Fruit fly (Drosophila melanogaster) whole organism, embryonic: ENCODE results near the gene Syt12.

Source experiments
- Ada2b ChIP-seq: fragments of 200-800 bp; sonication (Bioruptor generic); IDR thresholded peaks from 2 replicates; pipeline ENCODE4 v1.3.6; 2022; ENCODE audit warnings: missing biosample characterization, missing genetic modification characterization
- Atf6 ChIP-seq: fragments of 200-800 bp; sonication (Bioruptor generic); IDR thresholded peaks from 2 replicates; pipeline ENCODE4 v1.3.6; 2022; ENCODE audit warnings: missing biosample characterization, missing genetic modification characterization
- BtbVII ChIP-seq: fragments of 200-800 bp; sonication (Bioruptor generic); optimal IDR thresholded peaks from 3 replicates; lab custom pipeline; 2017; ENCODE audit warnings: missing biosample characterization, mild to moderate bottlenecking, missing genetic modification characterization
- CG10321 ChIP-seq: fragments of 200-800 bp; sonication (Bioruptor generic); IDR thresholded peaks from 2 replicates; pipeline ENCODE4 v1.3.6; 2022; ENCODE audit warnings: missing biosample characterization, missing genetic modification characterization
- CG10543 ChIP-seq: fragments of 200-800 bp; sonication (Bioruptor generic); optimal IDR thresholded peaks from 3 replicates; lab custom pipeline; 2017; ENCODE audit warnings: missing biosample characterization, mild to moderate bottlenecking, missing genetic modification characterization, moderate library complexity
- CG11504 ChIP-seq: fragments of 200-800 bp; sonication (Bioruptor generic); optimal IDR thresholded peaks from 3 replicates; lab custom pipeline; 2019; ENCODE audit warnings: missing biosample characterization, mild to moderate bottlenecking, missing genetic modification characterization, moderate library complexity
- CG12104 ChIP-seq: fragments of 200-800 bp; sonication (Bioruptor generic); optimal IDR thresholded peaks from 3 replicates; lab custom pipeline; 2016; ENCODE audit warnings: missing biosample characterization, missing genetic modification characterization
- CG13287 ChIP-seq: fragments of 200-800 bp; sonication (Bioruptor generic); IDR thresholded peaks from 2 replicates; pipeline ENCODE4 v1.3.6; 2022; ENCODE audit warnings: missing biosample characterization, missing genetic modification characterization; ENCODE audit not compliant: partially characterized antibody
- CG13296 ChIP-seq: fragments of 200-800 bp; sonication (Bioruptor generic); optimal IDR thresholded peaks from 3 replicates; lab custom pipeline; 2018; ENCODE audit warnings: missing biosample characterization, mild to moderate bottlenecking, missing genetic modification characterization
- CG14014 ChIP-seq: fragments of 200-800 bp; sonication (Bioruptor generic); IDR thresholded peaks from 2 replicates; pipeline ENCODE4 v1.3.6; 2022; ENCODE audit warnings: missing biosample characterization, missing genetic modification characterization
- CG14050 ChIP-seq: fragments of 200-800 bp; sonication (Bioruptor generic); IDR thresholded peaks from 3 replicates; pipeline ENCODE4 v1.3.6; 2022; ENCODE audit warnings: missing biosample characterization, missing genetic modification characterization
- CG15514 ChIP-seq: fragments of 200-800 bp; sonication (Bioruptor generic); optimal IDR thresholded peaks from 3 replicates; lab custom pipeline; 2017; ENCODE audit warnings: missing biosample characterization, missing genetic modification characterization, mild to moderate bottlenecking, moderate library complexity, missing genetic modification reagents
- CG16779 ChIP-seq: fragments of 200-800 bp; sonication (Bioruptor generic); IDR thresholded peaks from 2 replicates; pipeline ENCODE4 v1.3.6; 2022; ENCODE audit warnings: missing biosample characterization, missing genetic modification characterization
- CG16863 ChIP-seq: fragments of 200-800 bp; sonication (Bioruptor generic); optimal IDR thresholded peaks from 3 replicates; lab custom pipeline; 2016; ENCODE audit warnings: missing biosample characterization, missing genetic modification characterization
- CG17328 ChIP-seq: fragments of 200-800 bp; sonication (Bioruptor generic); IDR thresholded peaks from 2 replicates; pipeline ENCODE4 v1.3.6; 2022; ENCODE audit warnings: missing biosample characterization, missing genetic modification characterization
- CG17568 ChIP-seq: fragments of 200-800 bp; sonication (Bioruptor generic); optimal IDR thresholded peaks from 2 replicates; lab custom pipeline; 2018; ENCODE audit warnings: missing biosample characterization, mild to moderate bottlenecking, missing genetic modification characterization, moderate library complexity
- CG1832 ChIP-seq: fragments of 200-800 bp; sonication (Bioruptor generic); optimal IDR thresholded peaks from 2 replicates; lab custom pipeline; 2017; ENCODE audit warnings: missing biosample characterization, mild to moderate bottlenecking, missing genetic modification characterization, inconsistent platforms
- CG2116 ChIP-seq: fragments of 200-800 bp; sonication (Bioruptor generic); optimal IDR thresholded peaks from 3 replicates; lab custom pipeline; 2018; ENCODE audit warnings: missing biosample characterization, mild to moderate bottlenecking, missing genetic modification characterization
- CG34224 ChIP-seq: fragments of 200-800 bp; sonication (Bioruptor generic); IDR thresholded peaks from 3 replicates; pipeline ENCODE4 v1.3.6; 2022; ENCODE audit warnings: missing biosample characterization, missing genetic modification characterization; ENCODE audit not compliant: partially characterized antibody
- CG34376 ChIP-seq: fragments of 200-800 bp; sonication (Bioruptor generic); optimal IDR thresholded peaks from 2 replicates; lab custom pipeline; 2018; ENCODE audit warnings: missing biosample characterization, mild to moderate bottlenecking, missing genetic modification characterization
- CG4328 ChIP-seq: fragments of 200-800 bp; sonication (Bioruptor generic); optimal IDR thresholded peaks from 3 replicates; lab custom pipeline; 2017; ENCODE audit warnings: missing biosample characterization, missing genetic modification reagents, missing genetic modification characterization
- CG6854 ChIP-seq: fragments of 200-800 bp; sonication (Bioruptor generic); optimal IDR thresholded peaks from 3 replicates; lab custom pipeline; 2017; ENCODE audit warnings: missing biosample characterization, mild to moderate bottlenecking, missing genetic modification characterization
- CG7786 ChIP-seq: fragments of 200-800 bp; sonication (Bioruptor generic); optimal IDR thresholded peaks from 2 replicates; lab custom pipeline; 2016; ENCODE audit warnings: missing biosample characterization, missing genetic modification characterization
- CG8290 ChIP-seq, 3 experiments: fragments of 200-800 bp; sonication (Bioruptor generic); optimal IDR thresholded peaks; 2 replicates each; lab custom pipeline; 2016 to 2019; ENCODE audit warnings: missing biosample characterization in 3 of 3, missing genetic modification characterization in 3 of 3, mild to moderate bottlenecking in 2 of 3, moderate library complexity in 1 of 3
- HHEX ChIP-seq: fragments of 200-800 bp; sonication (Bioruptor generic); optimal IDR thresholded peaks from 3 replicates; lab custom pipeline; 2017; ENCODE audit warnings: missing biosample characterization, mild to moderate bottlenecking, missing genetic modification characterization, missing genetic modification reagents
- Opbp ChIP-seq: fragments of 200-800 bp; sonication (Bioruptor generic); IDR thresholded peaks from 3 replicates; pipeline ENCODE4 v1.3.6; 2022; ENCODE audit warnings: missing biosample characterization, missing genetic modification characterization; ENCODE audit not compliant: partially characterized antibody
- Optix ChIP-seq: fragments of 200-800 bp; sonication (Bioruptor generic); IDR thresholded peaks from 3 replicates; pipeline ENCODE4 v1.3.6; 2022; ENCODE audit warnings: missing biosample characterization, missing genetic modification characterization
- Ptx1 ChIP-seq: fragments of 200-800 bp; sonication (Bioruptor generic); IDR thresholded peaks from 2 replicates; pipeline ENCODE4 v1.3.6; 2022; ENCODE audit warnings: missing biosample characterization, missing genetic modification characterization
- Trl ChIP-seq, 3 experiments: fragments of >200 bp in 2 of 3; fragments of 200-800 bp in 1 of 3; sonication (Bioruptor generic) in 1 of 3; optimal IDR thresholded peaks; 2 replicates in 1 of 3; 3 replicates in 2 of 3; lab custom pipeline; 2016 to 2017; ENCODE audit warnings: missing biosample characterization in 1 of 3, missing genetic modification characterization in 1 of 3
- abd-A ChIP-seq: fragments of 200-800 bp; sonication (Bioruptor generic); optimal IDR thresholded peaks from 3 replicates; lab custom pipeline; 2019; ENCODE audit warnings: missing biosample characterization, mild to moderate bottlenecking, missing genetic modification characterization, moderate library complexity
- cad ChIP-seq: fragments of >200 bp; optimal IDR thresholded peaks from 2 replicates; lab custom pipeline; 2017; ENCODE audit warnings: missing biosample characterization, missing genetic modification characterization
- caup ChIP-seq: fragments of 200-800 bp; sonication (Bioruptor generic); optimal IDR thresholded peaks from 3 replicates; lab custom pipeline; 2017; ENCODE audit warnings: missing biosample characterization, mild to moderate bottlenecking, missing genetic modification characterization, moderate library complexity; ENCODE audit not compliant: severe bottlenecking
- chinmo ChIP-seq: fragments of 200-800 bp; sonication (Bioruptor generic); IDR thresholded peaks from 4 replicates; pipeline ENCODE4 v1.3.6; 2022; ENCODE audit warnings: missing biosample characterization, missing genetic modification characterization; ENCODE audit not compliant: partially characterized antibody
- cwo ChIP-seq: fragments of 200-800 bp; sonication (Bioruptor generic); optimal IDR thresholded peaks from 3 replicates; lab custom pipeline; 2017; ENCODE audit warnings: missing biosample characterization, missing genetic modification characterization, mild to moderate bottlenecking, moderate library complexity, missing genetic modification reagents
- en ChIP-seq: fragments of 200-800 bp; sonication (Bioruptor generic); optimal IDR thresholded peaks from 2 replicates; lab custom pipeline; 2016; ENCODE audit warnings: missing biosample characterization, missing genetic modification characterization
- fu2 ChIP-seq: fragments of 200-800 bp; sonication (Bioruptor generic); optimal IDR thresholded peaks from 2 replicates; lab custom pipeline; 2016; ENCODE audit warnings: missing biosample characterization, missing genetic modification characterization
- hb ChIP-seq: fragments of 200-800 bp; sonication (Bioruptor generic); IDR thresholded peaks from 3 replicates; pipeline ENCODE4 v1.3.6; 2022; ENCODE audit warnings: missing biosample characterization, missing genetic modification characterization; ENCODE audit not compliant: partially characterized antibody
- her ChIP-seq: fragments of 200-800 bp; sonication (Bioruptor generic); optimal IDR thresholded peaks from 2 replicates; lab custom pipeline; 2016; ENCODE audit warnings: missing biosample characterization, missing genetic modification characterization
- kay ChIP-seq: fragments of 200-800 bp; sonication (Bioruptor generic); optimal IDR thresholded peaks from 2 replicates; lab custom pipeline; 2016; ENCODE audit warnings: missing biosample characterization, missing genetic modification characterization
- ken ChIP-seq: fragments of 200-800 bp; sonication (Bioruptor generic); IDR thresholded peaks from 3 replicates; pipeline ENCODE4 v1.3.6; 2022; ENCODE audit warnings: missing biosample characterization, missing genetic modification characterization
- klu ChIP-seq: fragments of 200-800 bp; sonication (Bioruptor generic); IDR thresholded peaks from 2 replicates; pipeline ENCODE4 v1.3.6; 2022; ENCODE audit warnings: missing biosample characterization, missing genetic modification characterization
- lab ChIP-seq: fragments of 200-800 bp; sonication (Bioruptor generic); optimal IDR thresholded peaks from 3 replicates; lab custom pipeline; 2017; ENCODE audit warnings: missing biosample characterization, missing genetic modification characterization, mild to moderate bottlenecking, moderate library complexity, missing genetic modification reagents
- nau ChIP-seq: fragments of 200-800 bp; sonication (Bioruptor generic); optimal IDR thresholded peaks from 3 replicates; lab custom pipeline; 2017; ENCODE audit warnings: missing biosample characterization, mild to moderate bottlenecking, missing genetic modification characterization, missing genetic modification reagents
- nom ChIP-seq: fragments of 200-800 bp; sonication (Bioruptor generic); optimal IDR thresholded peaks from 2 replicates; lab custom pipeline; 2017; ENCODE audit warnings: missing biosample characterization, missing genetic modification characterization, mild to moderate bottlenecking, moderate library complexity, missing genetic modification reagents
- repo ChIP-seq: fragments of 200-800 bp; sonication (Bioruptor generic); optimal IDR thresholded peaks from 2 replicates; lab custom pipeline; 2016; ENCODE audit warnings: missing biosample characterization, missing genetic modification characterization
- row ChIP-seq: fragments of 200-800 bp; sonication (Bioruptor generic); IDR thresholded peaks from 3 replicates; pipeline ENCODE4 v1.3.6; 2022; ENCODE audit warnings: missing biosample characterization, missing genetic modification characterization
- schlank ChIP-seq: fragments of 200-800 bp; sonication (Bioruptor generic); optimal IDR thresholded peaks from 2 replicates; lab custom pipeline; 2018; ENCODE audit warnings: missing biosample characterization, mild to moderate bottlenecking, missing genetic modification characterization
- tin ChIP-seq: fragments of 200-800 bp; sonication (Bioruptor generic); optimal IDR thresholded peaks from 3 replicates; lab custom pipeline; 2016; ENCODE audit warnings: missing biosample characterization, missing genetic modification characterization

Gene Syt12

dm6 chrX:13322405-13322804, 36.6 kb upstream of the Syt12 start (continued):
- TF ChIP-seq her (GFP tag; lab: Kevin White, UChicago) (no peak), CG13296 (GFP tag; lab: Kevin White, UChicago) (peak; percentile 33), abd-A (tag; lab: Kevin White, UChicago) (peak; percentile 25), nom (GFP tag; lab: Kevin White, UChicago) (peak; percentile 19), fu2 (GFP tag; lab: Kevin White, UChicago) (no peak), cad (GFP tag; lab: Kevin White, UChicago) (no peak), row (GFP tag; lab: Robert Waterston, UW) (no peak), CG15514 (GFP tag; lab: Kevin White, UChicago) (peak; percentile 33), HHEX (GFP tag; lab: Kevin White, UChicago) (peak; percentile 26), Trl (optimal IDR thresholded peaks at IDR 0.05; lab: Kevin White, UChicago) (peak; percentile 44 to 77), Trl (GFP tag; optimal IDR thresholded peaks at IDR 0.05; lab: Kevin White, UChicago) (no peak), CG4328 (GFP tag; lab: Kevin White, UChicago) (peak; percentile 2), CG14014 (GFP tag; lab: Robert Waterston, UW) (0 out of 2 replicates have a peak, but pooled peaks have one; percentile 5), BtbVII (GFP tag; lab: Kevin White, UChicago) (peak; percentile 58), schlank (peak; percentile 59), CG10543 (peak; percentile 72), CG16779 (GFP tag; lab: Robert Waterston, UW) (0 out of 2 replicates have a peak, but pooled peaks have one; percentile 14), CG17568 (GFP tag; lab: Kevin White, UChicago) (peak; percentile 24), CG7786 (GFP tag; lab: Kevin White, UChicago) (no peak), Optix (peak; percentile 10; the same call in 1 of the 3 replicates), CG6854 (GFP tag; lab: Kevin White, UChicago) (peak; percentile 3), CG13287 (GFP tag; lab: Robert Waterston, UW) (0 out of 2 replicates have a peak, but pooled peaks have one; percentile 12), cwo (GFP tag; lab: Kevin White, UChicago) (peak; percentile 62), Ada2b (GFP tag; lab: Robert Waterston, UW) (no peak), CG8290 (GFP tag; optimal IDR thresholded peaks at IDR 0.05; lab: Kevin White, UChicago) (no peak), CG8290 (tag; optimal IDR thresholded peaks at IDR 0.05; lab: Kevin White, UChicago) (peak in 1 of 2 experiments; percentile 29), Atf6 (GFP tag; lab: Robert Waterston, UW) (0 out of 2 replicates have a peak, but pooled peaks have one; percentile 10), caup (GFP tag; lab: Kevin White, UChicago) (peak; percentile 25), CG10321 (peak; percentile 48; the same call in 1 of the 2 replicates), chinmo (GFP tag; lab: Robert Waterston, UW) (0 out of 4 replicates have a peak, but pooled peaks have one; percentile 64), CG1832 (GFP tag; lab: Kevin White, UChicago) (peak; percentile 69), kay (GFP tag; lab: Kevin White, UChicago) (no peak), CG11504 (tag; lab: Kevin White, UChicago) (peak; percentile 20), tin (no peak), CG34376 (GFP tag; lab: Kevin White, UChicago) (peak; percentile 44)
- TF ChIP-seq, all 482 proteins: peak for 38

dm6 chrX:13323114-13323513, 35.9 kb upstream of the Syt12 start:
- 0 out of 2 replicates have a peak, but pooled peaks have one; percentile 24 for TF ChIP-seq CG17328 (GFP tag; lab: Robert Waterston, UW)
- peak; percentile 39 for TF ChIP-seq repo (GFP tag; lab: Kevin White, UChicago)
- TF ChIP-seq klu: peak; percentile 40; the same call in 1 of the 2 replicates
- peak; percentile 26 for TF ChIP-seq CG2116 (GFP tag; lab: Kevin White, UChicago)
- peak; percentile 76 for TF ChIP-seq Ptx1 (GFP tag; lab: Robert Waterston, UW)
- TF ChIP-seq HHEX (GFP tag; lab: Kevin White, UChicago): peak; percentile 25
- TF ChIP-seq ken (GFP tag; lab: Robert Waterston, UW): no peak; the same call in 2 of the 3 replicates
- TF ChIP-seq hb (GFP tag; lab: Robert Waterston, UW): no peak
- peak; percentile 50 for TF ChIP-seq lab
- peak; percentile 26 for TF ChIP-seq nau (GFP tag; lab: Kevin White, UChicago)
- peak; percentile 53 for TF ChIP-seq CG12104 (GFP tag; lab: Kevin White, UChicago)
- peak; percentile 63 for TF ChIP-seq CG16863
- TF ChIP-seq en: no peak
- peak; percentile 48; the same call in 2 of the 3 replicates for TF ChIP-seq CG14050 (GFP tag; lab: Robert Waterston, UW)
- no peak for TF ChIP-seq Opbp (GFP tag; lab: Robert Waterston, UW)
- no peak for TF ChIP-seq CG34224 (GFP tag; lab: Robert Waterston, UW)
